Worm (Caenorhabditis elegans): ENCODE results near the gene ptr-14.

The ptr-14 gene

DNA sequence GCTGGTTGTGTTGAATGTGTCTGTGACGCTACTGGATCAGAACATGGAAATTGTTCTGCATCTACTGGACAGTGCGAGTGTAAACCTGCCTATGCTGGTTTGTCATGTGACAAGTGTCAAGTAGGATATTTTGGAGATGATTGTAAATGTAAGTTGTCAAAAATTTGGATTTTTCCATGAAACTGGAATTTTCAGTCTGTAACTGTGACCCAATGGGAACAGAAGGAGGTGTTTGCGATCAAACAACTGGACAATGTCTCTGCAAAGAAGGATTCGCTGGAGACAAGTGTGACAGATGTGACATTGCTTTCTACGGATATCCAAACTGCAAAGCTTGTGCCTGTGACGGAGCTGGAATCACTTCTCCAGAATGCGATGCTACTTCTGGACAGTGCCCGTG, 53.3 kb downstream of the ptr-14 start:
- no peak for TF ChIP-seq aly-2 (tag; optimal IDR thresholded peaks at IDR 0.05)
- no peak for TF ChIP-seq nhr-77 (tag; optimal IDR thresholded peaks at IDR 0.05)
- no peak for TF ChIP-seq ceh-63 (GFP tag; optimal IDR thresholded peaks at IDR 0.05)
- no peak for TF ChIP-seq nhr-11 (tag; optimal IDR thresholded peaks at IDR 0.05)
- TF ChIP-seq nhr-12 (tag; optimal IDR thresholded peaks at IDR 0.05), result no peak
- no peak for TF ChIP-seq elt-2 (tag; optimal IDR thresholded peaks at IDR 0.05)
- no peak for TF ChIP-seq snu-23 (GFP tag; optimal IDR thresholded peaks at IDR 0.05)
- no peak for TF ChIP-seq fos-1 (tag; optimal IDR thresholded peaks at IDR 0.05)
- no peak for TF ChIP-seq vab-15 (tag; optimal IDR thresholded peaks at IDR 0.05)
- TF ChIP-seq sup-37 (GFP tag; optimal IDR thresholded peaks at IDR 0.05), result no peak
- TF ChIP-seq F16B12.6 (tag; optimal IDR thresholded peaks at IDR 0.05), result no peak
- TF ChIP-seq nhr-85 (tag), result no peak
- TF ChIP-seq lin-35 (GFP tag; optimal IDR thresholded peaks at IDR 0.05), result no peak
- no peak for TF ChIP-seq ceh-90 (tag; optimal IDR thresholded peaks at IDR 0.05)
- TF ChIP-seq nhr-84 (tag; optimal IDR thresholded peaks at IDR 0.05), result no peak
